Worm (Caenorhabditis elegans) whole organism, late embryonic: ENCODE data around the gene C08B6.5.

Experiments used
- C08G9.2 ChIP-seq: sonication (generic microtip); optimal IDR thresholded peaks from 2 replicates; lab custom pipeline; 2016; ENCODE audit warnings: mild to moderate bottlenecking, missing genetic modification characterization, moderate library complexity, missing compliant biosample characterization
- K02D7.2 ChIP-seq: sonication (generic microtip); optimal IDR thresholded peaks from 2 replicates; lab custom pipeline; 2017; ENCODE audit warnings: mild to moderate bottlenecking, missing genetic modification characterization, missing compliant biosample characterization
- T23F11.4 ChIP-seq: fragments of 200-800 bp; sonication (Bioruptor generic); optimal IDR thresholded peaks from 2 replicates; lab custom pipeline; 2018; ENCODE audit warnings: mild to moderate bottlenecking, missing genetic modification characterization, missing compliant biosample characterization
- Y22D7AL.16 ChIP-seq: sonication (generic microtip); optimal IDR thresholded peaks from 2 replicates; lab custom pipeline; 2016; ENCODE audit warnings: missing genetic modification characterization, missing compliant biosample characterization
- ahr-1 ChIP-seq: sonication (generic microtip); optimal IDR thresholded peaks from 2 replicates; lab custom pipeline; 2016; ENCODE audit warnings: missing genetic modification characterization, missing compliant biosample characterization
- ama-1 ChIP-seq: fragments of 150-350 bp; optimal IDR thresholded peaks from 2 replicates; lab custom pipeline; 2014
- ceh-14 ChIP-seq: sonication (generic microtip); optimal IDR thresholded peaks from 2 replicates; lab custom pipeline; 2016; ENCODE audit warnings: missing genotype, missing genetic modification characterization, missing compliant biosample characterization
- ceh-18 ChIP-seq: sonication (generic microtip); optimal IDR thresholded peaks from 2 replicates; lab custom pipeline; 2016; ENCODE audit warnings: missing genetic modification characterization, missing compliant biosample characterization
- ceh-2 ChIP-seq: sonication (generic microtip); optimal IDR thresholded peaks from 2 replicates; lab custom pipeline; 2016; ENCODE audit warnings: missing genotype, missing genetic modification characterization, missing compliant biosample characterization
- ceh-30 ChIP-seq: fragments of 150-350 bp; optimal IDR thresholded peaks from 2 replicates; lab custom pipeline; 2014; ENCODE audit warnings: missing biosample characterization, missing genetic modification characterization
- ceh-34 ChIP-seq: sonication (generic microtip); optimal IDR thresholded peaks from 2 replicates; lab custom pipeline; 2016; ENCODE audit warnings: mild to moderate bottlenecking, missing genetic modification characterization, missing compliant biosample characterization
- ceh-45 ChIP-seq: fragments of 200-800 bp; sonication (Bioruptor generic); IDR thresholded peaks from 2 replicates; pipeline ENCODE4 v1.3.6; 2022; ENCODE audit warnings: missing genetic modification reagents, missing genetic modification characterization, missing compliant biosample characterization
- ceh-6 ChIP-seq: fragments of 200-800 bp; sonication (Bioruptor generic); optimal IDR thresholded peaks from 2 replicates; lab custom pipeline; 2018; ENCODE audit warnings: mild to moderate bottlenecking, missing genetic modification characterization, missing compliant biosample characterization
- ceh-9 ChIP-seq: sonication (generic microtip); optimal IDR thresholded peaks from 2 replicates; lab custom pipeline; 2016; ENCODE audit warnings: mild to moderate bottlenecking, missing genetic modification characterization, inconsistent platforms, missing compliant biosample characterization
- che-1 ChIP-seq: sonication (generic microtip); optimal IDR thresholded peaks from 2 replicates; lab custom pipeline; 2016; ENCODE audit warnings: mild to moderate bottlenecking, missing genetic modification characterization, missing compliant biosample characterization
- dve-1 ChIP-seq: sonication (generic microtip); optimal IDR thresholded peaks from 2 replicates; lab custom pipeline; 2017; ENCODE audit warnings: antibody characterized with exemption, mild to moderate bottlenecking, missing genetic modification characterization, missing compliant biosample characterization
- elt-2 ChIP-seq: sonication (generic microtip); optimal IDR thresholded peaks from 2 replicates; lab custom pipeline; 2016; ENCODE audit warnings: missing genetic modification reagents, missing genetic modification characterization, missing compliant biosample characterization
- ets-4 ChIP-seq: sonication (generic microtip); optimal IDR thresholded peaks from 2 replicates; lab custom pipeline; 2016; ENCODE audit warnings: missing genetic modification characterization, missing compliant biosample characterization
- eyg-1 ChIP-seq: sonication (generic microtip); optimal IDR thresholded peaks from 2 replicates; lab custom pipeline; 2016; ENCODE audit warnings: missing genotype, missing genetic modification characterization, missing compliant biosample characterization
- fax-1 ChIP-seq: sonication (generic microtip); optimal IDR thresholded peaks from 2 replicates; lab custom pipeline; 2016; ENCODE audit warnings: missing genotype, missing genetic modification characterization, missing compliant biosample characterization
- fkh-6 ChIP-seq: sonication (generic microtip); optimal IDR thresholded peaks from 2 replicates; lab custom pipeline; 2016; ENCODE audit warnings: missing genetic modification characterization, missing compliant biosample characterization
- gmeb-2 ChIP-seq: sonication (generic microtip); optimal IDR thresholded peaks from 2 replicates; lab custom pipeline; 2016; ENCODE audit warnings: missing genetic modification characterization, inconsistent platforms, missing compliant biosample characterization
- hlh-6 ChIP-seq: sonication (generic microtip); optimal IDR thresholded peaks from 2 replicates; lab custom pipeline; 2016; ENCODE audit warnings: missing genotype, missing genetic modification characterization, missing compliant biosample characterization
- hlh-8 ChIP-seq: sonication (generic microtip); optimal IDR thresholded peaks from 2 replicates; lab custom pipeline; 2016; ENCODE audit warnings: missing genotype, missing genetic modification characterization, missing compliant biosample characterization
- lim-6 ChIP-seq: sonication (generic microtip); optimal IDR thresholded peaks from 2 replicates; lab custom pipeline; 2016; ENCODE audit warnings: missing genetic modification characterization, missing compliant biosample characterization
- mec-3 ChIP-seq: sonication (generic microtip); optimal IDR thresholded peaks from 2 replicates; lab custom pipeline; 2016; ENCODE audit warnings: borderline replicate concordance, missing genetic modification characterization, missing compliant biosample characterization
- nfya-1 ChIP-seq: sonication (generic microtip); optimal IDR thresholded peaks from 2 replicates; lab custom pipeline; 2017; ENCODE audit warnings: missing genetic modification characterization, mild to moderate bottlenecking, missing compliant biosample characterization, antibody characterized with exemption, moderate library complexity
- nhr-232 ChIP-seq: sonication (generic microtip); optimal IDR thresholded peaks from 2 replicates; lab custom pipeline; 2016; ENCODE audit warnings: missing genetic modification characterization, missing compliant biosample characterization
- pag-3 ChIP-seq: sonication (generic microtip); optimal IDR thresholded peaks from 2 replicates; lab custom pipeline; 2016; ENCODE audit warnings: missing compliant biosample characterization, missing genetic modification characterization, borderline replicate concordance
- pat-9 ChIP-seq: fragments of 200-800 bp; sonication (Bioruptor generic); optimal IDR thresholded peaks from 2 replicates; lab custom pipeline; 2018; ENCODE audit warnings: mild to moderate bottlenecking, missing genetic modification characterization, moderate library complexity, missing compliant biosample characterization
- pax-1 ChIP-seq: fragments of 150-350 bp; optimal IDR thresholded peaks from 2 replicates; lab custom pipeline; 2014; ENCODE audit warnings: missing biosample characterization, missing genetic modification characterization
- pha-2 ChIP-seq: sonication (generic microtip); optimal IDR thresholded peaks from 2 replicates; lab custom pipeline; 2017; ENCODE audit warnings: mild to moderate bottlenecking, missing genetic modification characterization, missing compliant biosample characterization
- pha-4 ChIP-seq: fragments of 150-350 bp; optimal IDR thresholded peaks from 2 replicates; lab custom pipeline; 2018; ENCODE audit warnings: missing biosample characterization, missing genetic modification reagents, missing genetic modification characterization
- pros-1 ChIP-seq: fragments of 150-350 bp; optimal IDR thresholded peaks from 2 replicates; lab custom pipeline; 2014; ENCODE audit warnings: missing biosample characterization, missing genetic modification reagents, missing genetic modification characterization
- ref-2 ChIP-seq: sonication (generic microtip); optimal IDR thresholded peaks from 2 replicates; lab custom pipeline; 2016; ENCODE audit warnings: missing genetic modification characterization, missing compliant biosample characterization
- rnt-1 ChIP-seq: sonication (generic microtip); optimal IDR thresholded peaks from 2 replicates; lab custom pipeline; 2016; ENCODE audit warnings: missing genetic modification characterization, missing compliant biosample characterization
- sdc-2 ChIP-seq: sonication (generic microtip); optimal IDR thresholded peaks from 2 replicates; lab custom pipeline; 2016; ENCODE audit warnings: missing genotype, missing genetic modification characterization, missing compliant biosample characterization
- sox-2 ChIP-seq: fragments of 200-800 bp; sonication (Bioruptor generic); IDR thresholded peaks from 2 replicates; pipeline ENCODE4 v1.3.6; 2022; ENCODE audit warnings: missing genetic modification reagents, missing genetic modification characterization, missing compliant biosample characterization
- sox-4 ChIP-seq: sonication (generic microtip); optimal IDR thresholded peaks from 2 replicates; lab custom pipeline; 2017; ENCODE audit warnings: mild to moderate bottlenecking, missing genetic modification characterization, inconsistent platforms, missing compliant biosample characterization
- syd-9 ChIP-seq: sonication (generic microtip); optimal IDR thresholded peaks from 2 replicates; lab custom pipeline; 2016; ENCODE audit warnings: mild to moderate bottlenecking, missing genetic modification characterization, moderate library complexity, missing compliant biosample characterization
- tbx-2 ChIP-seq: sonication (generic microtip); optimal IDR thresholded peaks from 2 replicates; lab custom pipeline; 2016; ENCODE audit warnings: missing genetic modification characterization, missing compliant biosample characterization
- unc-3 ChIP-seq, 2 experiments: fragments of 200-800 bp in 1 of 2; sonication (Bioruptor generic) in 1 of 2; sonication (generic microtip) in 1 of 2; conservative IDR thresholded peaks in 1 of 2; optimal IDR thresholded peaks in 1 of 2; 2 replicates each; pipeline versions ENCODE4 v1.3.6 to Lab custom; 2016 to 2022; ENCODE audit warnings: missing compliant biosample characterization in 2 of 2, missing genetic modification characterization in 2 of 2, missing genetic modification reagents in 1 of 2
- ztf-16 ChIP-seq: sonication (generic microtip); optimal IDR thresholded peaks from 2 replicates; lab custom pipeline; 2017; ENCODE audit warnings: missing genetic modification characterization, missing compliant biosample characterization

Gene C08B6.5

DNA sequence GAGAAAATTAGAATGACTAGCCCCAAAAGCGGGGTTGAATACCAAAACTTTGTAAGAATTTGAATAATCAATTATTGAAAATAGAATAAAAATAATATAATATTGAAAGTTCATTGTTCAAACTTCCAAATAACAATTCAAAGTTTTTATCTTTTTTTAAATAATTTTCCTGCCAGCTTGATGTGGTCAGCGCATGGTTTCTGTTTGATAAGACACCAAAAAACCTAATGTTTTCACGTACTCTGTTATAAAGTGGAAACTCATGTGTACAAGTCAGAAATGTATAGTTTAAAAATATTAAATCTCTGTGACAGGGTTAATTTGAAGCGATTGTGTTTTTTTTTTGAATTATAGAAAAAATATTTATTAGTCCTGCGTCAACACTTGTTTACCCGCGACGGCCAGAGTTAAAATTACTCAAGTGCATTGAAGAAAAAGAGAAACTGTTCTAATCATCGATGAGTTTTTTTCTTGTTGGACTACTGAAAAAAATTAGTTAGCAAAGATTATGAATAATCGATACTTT lies 12.7 kb upstream of the C08B6.5 start, which contains the start of gene ugt-17:
Gene ugt-17, minus strand, starts transcription at position 180 of the 526 bp plus-strand sequence.
- no peak for TF ChIP-seq tbx-2
- TF ChIP-seq ama-1 (lab: Kevin White, UChicago): no peak
- TF ChIP-seq sox-2 (GFP tag; lab: Robert Waterston, UW): no peak
- no peak for TF ChIP-seq ahr-1
- no peak for TF ChIP-seq pax-1 (tag; lab: Kevin White, UChicago)
- no peak for TF ChIP-seq ceh-2 (tag; lab: Kevin White, UChicago)
- TF ChIP-seq ceh-18: no peak
- TF ChIP-seq fkh-6: no peak
- TF ChIP-seq nfya-1 (tag; lab: Kevin White, UChicago): no peak
- no peak for TF ChIP-seq pag-3 (tag; lab: Kevin White, UChicago)
- no peak for TF ChIP-seq ets-4 (tag; lab: Kevin White, UChicago)

ce11 chrV:10105412-10105811 lies 12.2 kb upstream of the C08B6.5 start, which contains the start of gene C08B6.2:
Gene C08B6.2 (plus strand): TSS chrV:10105712.
- TF ChIP-seq lim-6 (tag; lab: Kevin White, UChicago) (no peak), mec-3 (tag; lab: Kevin White, UChicago) (no peak), ceh-34 (tag; lab: Kevin White, UChicago) (no peak), pat-9 (tag; lab: Kevin White, UChicago) (no peak)

ce11 chrV:10107309-10107708 lies 10.3 kb upstream of the C08B6.5 start, which contains the start of gene C08B6.11:
Gene C08B6.11 (plus strand): TSS chrV:10107609.
- TF ChIP-seq dve-1 (tag; lab: Kevin White, UChicago) (no peak), ceh-14 (tag; lab: Kevin White, UChicago) (no peak), pax-1 (tag; lab: Kevin White, UChicago) (no peak), ceh-6 (no peak), ref-2 (tag; lab: Kevin White, UChicago) (no peak), ztf-16 (tag; lab: Kevin White, UChicago) (no peak), rnt-1 (tag; lab: Kevin White, UChicago) (no peak), T23F11.4 (GFP tag; lab: Kevin White, UChicago) (no peak), fax-1 (tag; lab: Kevin White, UChicago) (no peak), gmeb-2 (no peak)

- TF ChIP-seq pros-1 (tag; lab: Kevin White, UChicago) (no peak), unc-3 (GFP tag; conservative IDR thresholded peaks at IDR 0.05; lab: Robert Waterston, UW) (no peak), unc-3 (tag; optimal IDR thresholded peaks at IDR 0.05; lab: Kevin White, UChicago) (no peak), hlh-8 (tag; lab: Kevin White, UChicago) (no peak), T23F11.4 (GFP tag; lab: Kevin White, UChicago) (no peak), syd-9 (tag; lab: Kevin White, UChicago) (no peak), lim-6 (tag; lab: Kevin White, UChicago) (no peak), ceh-18 (no peak), tbx-2 (no peak), ceh-30 (tag; lab: Kevin White, UChicago) (no peak), K02D7.2 (tag; lab: Kevin White, UChicago) (no peak), Y22D7AL.16 (tag; lab: Kevin White, UChicago) (no peak), che-1 (tag; lab: Kevin White, UChicago) (no peak), pha-4 (tag; lab: Kevin White, UChicago) (no peak), elt-2 (tag; lab: Kevin White, UChicago) (no peak), pag-3 (tag; lab: Kevin White, UChicago) (no peak)
- TF ChIP-seq, all 69 proteins: peak for 0
Observed at ce11 chrV:10111129-10111528, 6.4 kb upstream of the C08B6.5 start.

DNA sequence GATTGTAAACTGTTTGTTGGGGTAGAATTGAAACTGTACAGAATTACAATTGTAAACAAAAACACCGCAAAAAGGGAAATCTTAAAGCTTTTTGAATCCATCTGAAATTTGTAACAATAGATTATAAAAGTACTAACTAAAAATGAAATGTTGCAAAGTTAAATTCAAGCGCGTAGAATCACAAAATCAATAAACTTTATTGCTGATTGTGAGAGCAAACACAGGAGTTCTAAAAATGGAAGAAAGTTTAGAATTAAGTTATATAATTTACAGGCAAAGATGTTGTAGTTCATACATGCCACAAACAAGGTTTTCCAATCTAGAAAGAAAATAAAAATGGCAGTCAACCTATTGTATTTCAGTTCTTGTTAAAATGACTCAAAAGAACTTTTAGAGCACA lies 5.4 kb upstream of the C08B6.5 start, which contains the start of gene C08B6.3:
Gene C08B6.3, minus strand, starts transcription at position 101 of the 400 bp plus-strand sequence.
- TF ChIP-seq Y22D7AL.16 (tag; lab: Kevin White, UChicago) (no peak), nhr-232 (tag; lab: Kevin White, UChicago) (no peak), pag-3 (tag; lab: Kevin White, UChicago) (no peak), mec-3 (tag; lab: Kevin White, UChicago) (no peak), sox-4 (tag; lab: Kevin White, UChicago) (no peak), sox-2 (GFP tag; lab: Robert Waterston, UW) (no peak), C08G9.2 (tag; lab: Kevin White, UChicago) (no peak), pha-2 (tag; lab: Kevin White, UChicago) (no peak), fax-1 (tag; lab: Kevin White, UChicago) (no peak), ceh-9 (tag; lab: Kevin White, UChicago) (no peak), hlh-6 (tag; lab: Kevin White, UChicago) (no peak), eyg-1 (no peak), ceh-14 (tag; lab: Kevin White, UChicago) (no peak), ceh-45 (GFP tag; lab: Robert Waterston, UW) (no peak), sdc-2 (no peak), che-1 (tag; lab: Kevin White, UChicago) (no peak), ceh-6 (no peak)
